Worm (Caenorhabditis elegans) whole organism, L1 larva: ENCODE measurements around the gene pnp-1.
A peak's percentile ranks its signal among the peaks of the same experiment; 100 is the strongest.

Experiments
- C04F5.9 ChIP-seq: sonication (generic microtip); optimal IDR thresholded peaks from 2 replicates; lab custom pipeline; 2016; ENCODE audit warnings: missing genetic modification characterization, missing compliant biosample characterization
- aha-1 ChIP-seq: fragments of 150-350 bp; optimal IDR thresholded peaks from 2 replicates; lab custom pipeline; 2014; ENCODE audit warnings: missing biosample characterization, missing genetic modification characterization
- alr-1 ChIP-seq: fragments of 200-800 bp; sonication (Bioruptor generic); optimal IDR thresholded peaks from 2 replicates; lab custom pipeline; 2018; ENCODE audit warnings: borderline replicate concordance, mild to moderate bottlenecking, missing genetic modification characterization, missing compliant biosample characterization
- aly-2 ChIP-seq: fragments of 150-350 bp; optimal IDR thresholded peaks from 2 replicates; lab custom pipeline; 2014; ENCODE audit warnings: missing biosample characterization, missing genetic modification characterization
- ama-1 ChIP-seq: fragments of 150-350 bp; optimal IDR thresholded peaks from 2 replicates; lab custom pipeline; 2014
- blmp-1 ChIP-seq: fragments of 150-350 bp; optimal IDR thresholded peaks from 2 replicates; lab custom pipeline; 2014; ENCODE audit warnings: missing biosample characterization, missing genetic modification characterization
- ceh-8 ChIP-seq: fragments of 200-800 bp; sonication (Bioruptor generic); optimal IDR thresholded peaks from 2 replicates; lab custom pipeline; 2018; ENCODE audit warnings: mild to moderate bottlenecking, missing genetic modification characterization, moderate library complexity, missing compliant biosample characterization
- dpl-1 ChIP-seq, 3 experiments: fragments of 150-350 bp in 2 of 3; sonication (generic microtip) in 1 of 3; optimal IDR thresholded peaks; 2 replicates each; lab custom pipeline; 2014 to 2017; ENCODE audit warnings: missing biosample characterization in 3 of 3, missing genetic modification characterization in 3 of 3, missing genetic modification reagents in 3 of 3
- efl-1 ChIP-seq, 4 experiments: fragments of 150-350 bp; optimal IDR thresholded peaks in 3 of 4; peaks in 1 of 4; 1 replicate in 1 of 4; 2 replicates in 3 of 4; lab custom pipeline; 2014; ENCODE audit warnings: missing biosample characterization in 2 of 4, missing genetic modification characterization in 2 of 4, missing genetic modification reagents in 2 of 4
- elt-2 ChIP-seq: sonication (generic microtip); optimal IDR thresholded peaks from 2 replicates; lab custom pipeline; 2016; ENCODE audit warnings: missing genetic modification characterization, mild to moderate bottlenecking, inconsistent platforms, missing compliant biosample characterization, missing genetic modification reagents
- fkh-10 ChIP-seq: sonication (generic microtip); optimal IDR thresholded peaks from 2 replicates; lab custom pipeline; 2017; ENCODE audit warnings: missing biosample characterization, missing genetic modification reagents, missing genetic modification characterization
- fkh-8 ChIP-seq: sonication (generic microtip); optimal IDR thresholded peaks from 2 replicates; lab custom pipeline; 2016; ENCODE audit warnings: mild to moderate bottlenecking, missing genetic modification characterization, missing compliant biosample characterization
- fos-1 ChIP-seq: fragments of 150-350 bp; optimal IDR thresholded peaks from 2 replicates; lab custom pipeline; 2014; ENCODE audit warnings: missing biosample characterization, missing genetic modification characterization
- grh-1 ChIP-seq: fragments of 200-800 bp; sonication (Bioruptor generic); IDR thresholded peaks from 2 replicates; pipeline ENCODE4 v1.3.6; 2022; ENCODE audit warnings: missing genetic modification reagents, missing genetic modification characterization, missing compliant biosample characterization
- hlh-17 ChIP-seq: fragments of 200-800 bp; sonication (Bioruptor generic); optimal IDR thresholded peaks from 2 replicates; lab custom pipeline; 2018; ENCODE audit warnings: missing genetic modification characterization, mild to moderate bottlenecking, missing compliant biosample characterization, moderate library complexity, borderline replicate concordance
- hlh-4 ChIP-seq: sonication (generic microtip); optimal IDR thresholded peaks from 2 replicates; lab custom pipeline; 2016; ENCODE audit warnings: mild to moderate bottlenecking, missing genetic modification characterization, missing compliant biosample characterization
- hpl-2 ChIP-seq: fragments of 150-350 bp; optimal IDR thresholded peaks from 2 replicates; lab custom pipeline; 2014; ENCODE audit warnings: missing biosample characterization, missing genetic modification reagents, missing genetic modification characterization
- irx-1 ChIP-seq: sonication (generic microtip); optimal IDR thresholded peaks from 2 replicates; lab custom pipeline; 2016; ENCODE audit warnings: missing genetic modification characterization, missing compliant biosample characterization
- isw-1 ChIP-seq: fragments of 200-800 bp; sonication (Bioruptor generic); IDR thresholded peaks from 2 replicates; pipeline ENCODE4 v1.3.6; 2022; ENCODE audit warnings: missing genetic modification characterization, missing compliant biosample characterization
- jun-1 ChIP-seq: fragments of 150-350 bp; optimal IDR thresholded peaks from 2 replicates; lab custom pipeline; 2014; ENCODE audit warnings: missing biosample characterization, missing genetic modification reagents, missing genetic modification characterization
- lin-14 ChIP-seq: fragments of 200-800 bp; sonication (Bioruptor generic); optimal IDR thresholded peaks from 2 replicates; lab custom pipeline; 2018; ENCODE audit warnings: mild to moderate bottlenecking, missing genetic modification characterization, moderate library complexity, missing compliant biosample characterization
- lin-15B ChIP-seq: fragments of 150-350 bp; sonication (generic microtip); optimal IDR thresholded peaks from 3 replicates; lab custom pipeline; 2014; ENCODE audit warnings: missing biosample characterization, missing genetic modification characterization
- lin-35 ChIP-seq, 2 experiments: fragments of 150-350 bp; optimal IDR thresholded peaks; 2 replicates each; lab custom pipeline; 2014; ENCODE audit warnings: missing biosample characterization in 2 of 2, missing genetic modification characterization in 2 of 2, missing genetic modification reagents in 2 of 2
- mep-1 ChIP-seq: fragments of 150-350 bp; optimal IDR thresholded peaks from 2 replicates; lab custom pipeline; 2014; ENCODE audit warnings: missing biosample characterization, missing genetic modification characterization
- nhr-28 ChIP-seq: fragments of 150-350 bp; optimal IDR thresholded peaks from 2 replicates; lab custom pipeline; 2014; ENCODE audit warnings: missing biosample characterization, missing genetic modification characterization
- nhr-47 ChIP-seq: sonication (generic microtip); optimal IDR thresholded peaks from 2 replicates; lab custom pipeline; 2016; ENCODE audit warnings: mild to moderate bottlenecking, missing genetic modification characterization, moderate library complexity, missing compliant biosample characterization
- nhr-71 ChIP-seq: sonication (generic microtip); optimal IDR thresholded peaks from 2 replicates; lab custom pipeline; 2016; ENCODE audit warnings: mild to moderate bottlenecking, missing genetic modification characterization, moderate library complexity, missing compliant biosample characterization
- nhr-76 ChIP-seq: sonication (generic microtip); optimal IDR thresholded peaks from 2 replicates; lab custom pipeline; 2017; ENCODE audit warnings: missing biosample characterization, missing genetic modification characterization
- nhr-77 ChIP-seq: fragments of 150-350 bp; optimal IDR thresholded peaks from 2 replicates; lab custom pipeline; 2014; ENCODE audit warnings: missing biosample characterization, missing genetic modification characterization
- nhr-84 ChIP-seq: sonication (generic microtip); optimal IDR thresholded peaks from 2 replicates; lab custom pipeline; 2017; ENCODE audit warnings: missing biosample characterization, missing genetic modification characterization
- pqm-1 ChIP-seq: sonication (generic microtip); optimal IDR thresholded peaks from 3 replicates; lab custom pipeline; 2017; ENCODE audit warnings: missing biosample characterization, missing genetic modification characterization
- rnt-1 ChIP-seq: sonication (generic microtip); optimal IDR thresholded peaks from 2 replicates; lab custom pipeline; 2016; ENCODE audit warnings: mild to moderate bottlenecking, missing genetic modification characterization, moderate library complexity, missing compliant biosample characterization
- snpc-4 ChIP-seq: fragments of 150-350 bp; optimal IDR thresholded peaks from 2 replicates; lab custom pipeline; 2014; ENCODE audit warnings: missing biosample characterization, missing genetic modification characterization
- snu-23 ChIP-seq: sonication (generic microtip); optimal IDR thresholded peaks from 2 replicates; lab custom pipeline; 2016; ENCODE audit warnings: missing genetic modification characterization, missing compliant biosample characterization
- sox-4 ChIP-seq: sonication (generic microtip); optimal IDR thresholded peaks from 2 replicates; lab custom pipeline; 2016; ENCODE audit warnings: missing genetic modification characterization, missing compliant biosample characterization
- swsn-7 ChIP-seq: sonication (generic microtip); optimal IDR thresholded peaks from 2 replicates; lab custom pipeline; 2016; ENCODE audit warnings: missing genetic modification characterization, missing compliant biosample characterization
- tbx-2 ChIP-seq: sonication (generic microtip); optimal IDR thresholded peaks from 2 replicates; lab custom pipeline; 2016; ENCODE audit warnings: missing genetic modification characterization, missing compliant biosample characterization
- tlp-1 ChIP-seq: fragments of 150-350 bp; optimal IDR thresholded peaks from 2 replicates; lab custom pipeline; 2014; ENCODE audit warnings: missing biosample characterization, missing genetic modification characterization
- unc-130 ChIP-seq: fragments of 150-350 bp; optimal IDR thresholded peaks from 2 replicates; lab custom pipeline; 2017; ENCODE audit warnings: missing biosample characterization, missing genetic modification characterization, inconsistent platforms
- xbp-1 ChIP-seq: sonication (generic microtip); optimal IDR thresholded peaks from 2 replicates; lab custom pipeline; 2016; ENCODE audit warnings: missing genetic modification characterization, missing compliant biosample characterization
- zag-1 ChIP-seq: fragments of 150-350 bp; optimal IDR thresholded peaks from 2 replicates; lab custom pipeline; 2014; ENCODE audit warnings: missing biosample characterization, missing genetic modification characterization
- zip-4 ChIP-seq: fragments of 200-800 bp; sonication (Bioruptor generic); optimal IDR thresholded peaks from 2 replicates; lab custom pipeline; 2018; ENCODE audit warnings: mild to moderate bottlenecking, missing genetic modification characterization, moderate library complexity, missing compliant biosample characterization
- ztf-11 ChIP-seq, 2 experiments: sonication (generic microtip); optimal IDR thresholded peaks; 2 replicates each; lab custom pipeline; 2016 to 2017; ENCODE audit warnings: missing genetic modification characterization in 2 of 2, missing biosample characterization in 1 of 2, missing compliant biosample characterization in 1 of 2
- ztf-4 ChIP-seq: fragments of 150-350 bp; optimal IDR thresholded peaks from 2 replicates; lab custom pipeline; 2014; ENCODE audit warnings: missing biosample characterization, missing genetic modification characterization

pnp-1 gene

ce11 chrIV:291851-292367 is 6.2 kb downstream of the pnp-1 start (continued):
- TF ChIP-seq nhr-47 (tag; lab: Kevin White, UChicago): peak; percentile 22
- TF ChIP-seq rnt-1 (tag; lab: Kevin White, UChicago): no peak
- TF ChIP-seq ceh-8 (GFP tag; lab: Kevin White, UChicago): no peak
- TF ChIP-seq grh-1 (GFP tag; lab: Robert Waterston, UW): no peak
- TF ChIP-seq alr-1 (tag; lab: Kevin White, UChicago): no peak
- TF ChIP-seq sox-4 (tag; lab: Kevin White, UChicago): no peak
- TF ChIP-seq lin-14 (GFP tag; lab: Kevin White, UChicago): no peak
- TF ChIP-seq elt-2 (tag; lab: Kevin White, UChicago): peak; percentile 96
- peak; percentile 50 for TF ChIP-seq nhr-71 (tag; lab: Kevin White, UChicago)
- no peak for TF ChIP-seq snpc-4 (tag; lab: Kevin White, UChicago)
- no peak for TF ChIP-seq dpl-1 (GFP tag; optimal IDR thresholded peaks at IDR 0.05; lab: Kevin White, UChicago)
- peak; percentile 96 for TF ChIP-seq pqm-1
- TF ChIP-seq fkh-8 (tag; lab: Kevin White, UChicago): no peak
- peak in 1 of 2 experiments; percentile 26 for TF ChIP-seq lin-35 (GFP tag; optimal IDR thresholded peaks at IDR 0.05; lab: Kevin White, UChicago)
- no peak for TF ChIP-seq mep-1 (tag; lab: Kevin White, UChicago)
- no peak for TF ChIP-seq irx-1 (tag; lab: Kevin White, UChicago)
- TF ChIP-seq isw-1 (GFP tag; lab: Robert Waterston, UW): no peak
- peak; percentile 48 for TF ChIP-seq snu-23
- TF ChIP-seq hpl-2 (GFP tag; lab: Kevin White, UChicago): peak; percentile 25
- no peak for TF ChIP-seq swsn-7 (tag; lab: Kevin White, UChicago)
- no peak for TF ChIP-seq xbp-1 (tag; lab: Kevin White, UChicago)
- TF ChIP-seq fkh-10: no peak
- peak; percentile 9 for TF ChIP-seq tbx-2 (tag; lab: Kevin White, UChicago)
- no peak for TF ChIP-seq ztf-11 (tag; optimal IDR thresholded peaks at IDR 0.05; lab: Kevin White, UChicago)
- TF ChIP-seq nhr-77: no peak
- no peak for TF ChIP-seq aly-2 (tag; lab: Kevin White, UChicago)
- peak; percentile 20 for TF ChIP-seq ama-1 (lab: Kevin White, UChicago)
- TF ChIP-seq blmp-1 (tag; lab: Kevin White, UChicago): no peak
- TF ChIP-seq lin-15B: no peak
- no peak for TF ChIP-seq fos-1 (tag; lab: Kevin White, UChicago)
- no peak for TF ChIP-seq nhr-84 (tag; lab: Kevin White, UChicago)
- no peak for TF ChIP-seq zip-4
- no peak for TF ChIP-seq nhr-28 (tag; lab: Kevin White, UChicago)
- TF ChIP-seq unc-130 (tag; lab: Kevin White, UChicago): no peak
- TF ChIP-seq hlh-17 (GFP tag; lab: Kevin White, UChicago): no peak
- no peak for TF ChIP-seq ztf-4 (tag; lab: Kevin White, UChicago)
- peak; percentile 76 for TF ChIP-seq jun-1
- TF ChIP-seq hlh-4 (tag; lab: Kevin White, UChicago): no peak
- TF ChIP-seq C04F5.9 (tag; lab: Kevin White, UChicago): no peak
- TF ChIP-seq aha-1 (tag; lab: Kevin White, UChicago): no peak
- TF ChIP-seq tlp-1 (tag; lab: Kevin White, UChicago): no peak
- TF ChIP-seq zag-1 (tag; lab: Kevin White, UChicago): no peak

- TF ChIP-seq efl-1 (optimal IDR thresholded peaks at IDR 0.05; lab: Kevin White, UChicago) (no peak), efl-1 (GFP tag; optimal IDR thresholded peaks at IDR 0.05 in 1 of 2; lab: Kevin White, UChicago) (no peak), nhr-76 (tag; lab: Kevin White, UChicago) (no peak)
Observed at ce11 chrIV:291356-291755, 6.7 kb downstream of the pnp-1 start, which contains the start of gene T21D12.7. TSS of gene T21D12.7 (minus strand) at chrIV:291456.
